Fruit fly (Drosophila melanogaster) whole organism, prepupa: Measurements from ENCODE around the gene pod1.

Source experiments
- CG10669 ChIP-seq: fragments of 200-800 bp; sonication (Bioruptor generic); optimal IDR thresholded peaks from 3 replicates; lab custom pipeline; 2018; ENCODE audit warnings: missing biosample characterization, mild to moderate bottlenecking, missing genetic modification characterization, moderate library complexity
- CG11762 ChIP-seq: fragments of 200-800 bp; sonication (Bioruptor generic); optimal IDR thresholded peaks from 3 replicates; lab custom pipeline; 2016; ENCODE audit warnings: missing biosample characterization, missing genetic modification characterization; ENCODE audit not compliant: insufficient read depth
- CG11902 ChIP-seq: fragments of 200-800 bp; sonication (Bioruptor generic); optimal IDR thresholded peaks from 3 replicates; lab custom pipeline; 2016; ENCODE audit warnings: missing biosample characterization, missing genetic modification characterization
- CG15336 ChIP-seq: fragments of 200-800 bp; sonication (Bioruptor generic); IDR thresholded peaks from 2 replicates; pipeline ENCODE4 v1.3.6; 2022; ENCODE audit warnings: missing biosample characterization, missing genetic modification characterization
- CG1621 ChIP-seq: fragments of 200-800 bp; sonication (Bioruptor generic); optimal IDR thresholded peaks from 3 replicates; lab custom pipeline; 2018; ENCODE audit warnings: missing biosample characterization, mild to moderate bottlenecking, missing genetic modification characterization
- CG16779 ChIP-seq: fragments of 200-800 bp; sonication (Bioruptor generic); optimal IDR thresholded peaks from 3 replicates; lab custom pipeline; 2017; ENCODE audit warnings: missing biosample characterization, mild to moderate bottlenecking, missing genetic modification characterization
- CG3032 ChIP-seq: fragments of 200-800 bp; optimal IDR thresholded peaks from 2 replicates; lab custom pipeline; 2019; ENCODE audit warnings: missing biosample characterization, mild to moderate bottlenecking, missing genetic modification characterization, moderate library complexity
- CG31627 ChIP-seq: fragments of 200-800 bp; sonication (Bioruptor generic); optimal IDR thresholded peaks from 3 replicates; lab custom pipeline; 2016; ENCODE audit warnings: missing biosample characterization, missing genetic modification characterization
- CG32006 ChIP-seq: fragments of 200-800 bp; sonication (Bioruptor generic); optimal IDR thresholded peaks from 3 replicates; lab custom pipeline; 2017; ENCODE audit warnings: missing biosample characterization, mild to moderate bottlenecking, missing genetic modification characterization
- CG34406 ChIP-seq: fragments of 200-800 bp; sonication (Bioruptor generic); optimal IDR thresholded peaks from 3 replicates; lab custom pipeline; 2016; ENCODE audit warnings: missing biosample characterization, missing genetic modification characterization
- CG4318 ChIP-seq: fragments of 200-800 bp; sonication (Bioruptor generic); optimal IDR thresholded peaks from 3 replicates; lab custom pipeline; 2017; ENCODE audit warnings: missing biosample characterization, mild to moderate bottlenecking, missing genetic modification characterization
- CG6163 ChIP-seq: fragments of 200-800 bp; sonication (Bioruptor generic); IDR thresholded peaks from 3 replicates; pipeline ENCODE4 v1.3.6; 2022; ENCODE audit warnings: missing biosample characterization, missing genetic modification characterization
- CG6276 ChIP-seq: fragments of 200-800 bp; sonication (Bioruptor generic); optimal IDR thresholded peaks from 2 replicates; lab custom pipeline; 2017; ENCODE audit warnings: missing biosample characterization, mild to moderate bottlenecking, missing genetic modification characterization
- CG6792 ChIP-seq: fragments of 200-800 bp; sonication (Bioruptor generic); optimal IDR thresholded peaks from 3 replicates; lab custom pipeline; 2016; ENCODE audit warnings: missing biosample characterization, missing genetic modification characterization
- CG6808 ChIP-seq: fragments of 200-800 bp; sonication (Bioruptor generic); optimal IDR thresholded peaks from 3 replicates; lab custom pipeline; 2017; ENCODE audit warnings: missing biosample characterization, missing genetic modification characterization, mild to moderate bottlenecking, moderate library complexity, missing genetic modification reagents
- CG7368 ChIP-seq: fragments of 200-800 bp; sonication (Bioruptor generic); optimal IDR thresholded peaks from 3 replicates; lab custom pipeline; 2016; ENCODE audit warnings: missing biosample characterization, missing genetic modification characterization
- CG8119 ChIP-seq: fragments of 200-800 bp; sonication (Bioruptor generic); IDR thresholded peaks from 3 replicates; pipeline ENCODE4 v1.3.6; 2022; ENCODE audit warnings: missing biosample characterization, missing genetic modification characterization
- CG8319 ChIP-seq: fragments of 200-800 bp; sonication (Bioruptor generic); optimal IDR thresholded peaks from 3 replicates; lab custom pipeline; 2016; ENCODE audit warnings: missing biosample characterization, missing genetic modification characterization
- CG9139 ChIP-seq: fragments of 200-800 bp; sonication (Bioruptor generic); optimal IDR thresholded peaks from 3 replicates; lab custom pipeline; 2017; ENCODE audit warnings: missing biosample characterization, mild to moderate bottlenecking, missing genetic modification characterization
- Eip75B ChIP-seq: fragments of 200-800 bp; sonication (Bioruptor generic); optimal IDR thresholded peaks from 3 replicates; lab custom pipeline; 2016; ENCODE audit warnings: missing biosample characterization, missing genetic modification characterization
- Eip78C ChIP-seq: fragments of 200-800 bp; sonication (Bioruptor generic); peaks from one replicate; lab custom pipeline; 2016; ENCODE audit warnings: missing biosample characterization, missing genetic modification characterization
- Eip93F ChIP-seq: fragments of 200-800 bp; sonication (Bioruptor generic); optimal IDR thresholded peaks from 2 replicates; lab custom pipeline; 2016; ENCODE audit warnings: missing biosample characterization, mild to moderate bottlenecking, missing genetic modification characterization
- Ets21C ChIP-seq: fragments of 200-800 bp; sonication (Bioruptor generic); optimal IDR thresholded peaks from 3 replicates; lab custom pipeline; 2016; ENCODE audit warnings: missing biosample characterization, missing genetic modification characterization
- Gug ChIP-seq: fragments of 200-800 bp; sonication (Bioruptor generic); IDR thresholded peaks from 2 replicates; pipeline ENCODE4 v1.3.6; 2022; ENCODE audit warnings: missing biosample characterization, missing genetic modification characterization
- Hr38 ChIP-seq: sonication (Bioruptor generic); optimal IDR thresholded peaks from 2 replicates; lab custom pipeline; 2016; ENCODE audit warnings: missing biosample characterization, missing genetic modification characterization
- Hr39 ChIP-seq: fragments of 200-800 bp; sonication (Bioruptor generic); optimal IDR thresholded peaks from 2 replicates; lab custom pipeline; 2016; ENCODE audit warnings: missing biosample characterization, missing genetic modification characterization
- Hr4 ChIP-seq: fragments of 200-800 bp; sonication (Bioruptor generic); optimal IDR thresholded peaks from 3 replicates; lab custom pipeline; 2016; ENCODE audit warnings: missing biosample characterization, missing genetic modification characterization
- Lpt ChIP-seq: fragments of 200-800 bp; sonication (Bioruptor generic); optimal IDR thresholded peaks from 3 replicates; lab custom pipeline; 2016; ENCODE audit warnings: missing biosample characterization, missing genetic modification characterization
- Met ChIP-seq: fragments of 200-800 bp; sonication (Bioruptor generic); optimal IDR thresholded peaks from 3 replicates; lab custom pipeline; 2016; ENCODE audit warnings: missing biosample characterization, missing genetic modification characterization
- OdsH ChIP-seq: fragments of 200-800 bp; sonication (Bioruptor generic); optimal IDR thresholded peaks from 3 replicates; lab custom pipeline; 2016; ENCODE audit warnings: missing biosample characterization, missing genetic modification characterization
- Smox ChIP-seq: fragments of 200-800 bp; sonication (Bioruptor generic); optimal IDR thresholded peaks from 3 replicates; lab custom pipeline; 2016; ENCODE audit warnings: missing biosample characterization, missing genetic modification characterization
- Sox102F ChIP-seq: fragments of 200-800 bp; sonication (Bioruptor generic); optimal IDR thresholded peaks from 2 replicates; lab custom pipeline; 2016; ENCODE audit warnings: missing biosample characterization, mild to moderate bottlenecking, missing genetic modification characterization
- Sox15 ChIP-seq: fragments of 200-800 bp; sonication (Bioruptor generic); optimal IDR thresholded peaks from 3 replicates; lab custom pipeline; 2016; ENCODE audit warnings: missing biosample characterization, missing genetic modification characterization
- achi ChIP-seq: fragments of 200-800 bp; sonication (Bioruptor generic); optimal IDR thresholded peaks from 3 replicates; lab custom pipeline; 2016; ENCODE audit warnings: missing biosample characterization, missing genetic modification characterization
- acj6 ChIP-seq: fragments of 200-800 bp; sonication (Bioruptor generic); optimal IDR thresholded peaks from 3 replicates; lab custom pipeline; 2016; ENCODE audit warnings: missing biosample characterization, missing genetic modification characterization
- cyc ChIP-seq: fragments of 200-800 bp; sonication (Bioruptor generic); optimal IDR thresholded peaks from 3 replicates; lab custom pipeline; 2016; ENCODE audit warnings: missing biosample characterization, missing genetic modification characterization
- dac ChIP-seq: fragments of 200-800 bp; sonication (Bioruptor generic); optimal IDR thresholded peaks from 2 replicates; lab custom pipeline; 2017; ENCODE audit warnings: missing biosample characterization, mild to moderate bottlenecking, missing genetic modification characterization
- dsx ChIP-seq: fragments of 200-800 bp; optimal IDR thresholded peaks from 3 replicates; lab custom pipeline; 2019; ENCODE audit warnings: missing biosample characterization, mild to moderate bottlenecking, missing genetic modification characterization, moderate library complexity; ENCODE audit not compliant: poor library complexity, severe bottlenecking
- eg ChIP-seq: fragments of 200-800 bp; sonication (Bioruptor generic); IDR thresholded peaks from 3 replicates; pipeline ENCODE4 v1.3.6; 2022; ENCODE audit warnings: missing biosample characterization, missing genetic modification characterization
- esn ChIP-seq: fragments of 200-800 bp; sonication (Bioruptor generic); optimal IDR thresholded peaks from 2 replicates; lab custom pipeline; 2016; ENCODE audit warnings: missing biosample characterization, mild to moderate bottlenecking, missing genetic modification characterization, moderate library complexity
- fd59A ChIP-seq: fragments of 200-800 bp; sonication (Bioruptor generic); optimal IDR thresholded peaks from 2 replicates; lab custom pipeline; 2017; ENCODE audit warnings: missing biosample characterization, mild to moderate bottlenecking, missing genetic modification characterization, missing genetic modification reagents
- fd85E ChIP-seq: fragments of 200-800 bp; sonication (Bioruptor generic); optimal IDR thresholded peaks from 3 replicates; lab custom pipeline; 2016; ENCODE audit warnings: missing biosample characterization, missing genetic modification characterization
- fkh ChIP-seq: fragments of 200-800 bp; sonication (Bioruptor generic); optimal IDR thresholded peaks from 3 replicates; lab custom pipeline; 2017; ENCODE audit warnings: missing biosample characterization, mild to moderate bottlenecking, missing genetic modification characterization, moderate library complexity
- lz ChIP-seq: fragments of 200-800 bp; sonication (Bioruptor generic); optimal IDR thresholded peaks from 3 replicates; lab custom pipeline; 2016; ENCODE audit warnings: missing biosample characterization, missing genetic modification characterization
- net ChIP-seq: fragments of 200-800 bp; sonication (Bioruptor generic); optimal IDR thresholded peaks from 3 replicates; lab custom pipeline; 2016; ENCODE audit warnings: missing biosample characterization, missing genetic modification characterization
- salr ChIP-seq, 2 experiments: fragments of 200-800 bp; sonication (Bioruptor generic); optimal IDR thresholded peaks; 3 replicates each; lab custom pipeline; 2016 to 2018; ENCODE audit warnings: missing biosample characterization in 2 of 2, missing genetic modification characterization in 2 of 2, mild to moderate bottlenecking in 1 of 2
- spab ChIP-seq: fragments of 200-800 bp; sonication (Bioruptor generic); optimal IDR thresholded peaks from 2 replicates; lab custom pipeline; 2017; ENCODE audit warnings: missing biosample characterization, mild to moderate bottlenecking, missing genetic modification characterization, missing genetic modification reagents
- ss ChIP-seq, 2 experiments: fragments of 200-800 bp; sonication (Bioruptor generic); optimal IDR thresholded peaks; 2 replicates in 1 of 2; 3 replicates in 1 of 2; lab custom pipeline; 2017 to 2018; ENCODE audit warnings: mild to moderate bottlenecking in 2 of 2, missing biosample characterization in 2 of 2, missing genetic modification characterization in 2 of 2, moderate library complexity in 1 of 2
- svp ChIP-seq: fragments of 200-800 bp; sonication (Bioruptor generic); peaks from one replicate; lab custom pipeline; 2016; ENCODE audit warnings: missing biosample characterization, missing genetic modification characterization
- topi ChIP-seq: fragments of 200-800 bp; sonication (Bioruptor generic); optimal IDR thresholded peaks from 3 replicates; lab custom pipeline; 2016; ENCODE audit warnings: missing biosample characterization, missing genetic modification characterization

pod1 gene

DNA sequence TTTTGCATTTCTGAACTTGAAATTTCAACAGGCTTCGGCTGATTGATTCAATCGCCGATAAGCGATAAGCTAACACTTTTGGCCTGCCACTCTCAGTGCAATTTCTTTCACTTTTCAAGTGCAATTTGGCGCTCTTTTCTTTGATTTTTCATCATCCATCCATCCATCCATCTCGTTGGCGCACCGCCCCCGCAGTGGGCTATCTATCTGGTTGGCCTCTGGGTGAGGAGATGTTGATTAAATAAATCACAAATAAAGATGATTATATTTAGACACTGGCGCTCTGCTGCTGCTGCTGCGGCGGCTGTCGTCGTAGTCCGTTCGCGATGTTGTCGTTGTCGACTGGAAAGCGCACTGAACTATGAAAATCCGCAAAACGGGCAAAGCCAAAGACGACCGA, 12.5 kb upstream of the pod1 start:
- TF ChIP-seq svp (GFP tag; lab: Kevin White, UChicago) (peak; percentile 97), Eip78C (GFP tag; lab: Kevin White, UChicago) (peak; percentile 37), CG6808 (no peak)

DNA sequence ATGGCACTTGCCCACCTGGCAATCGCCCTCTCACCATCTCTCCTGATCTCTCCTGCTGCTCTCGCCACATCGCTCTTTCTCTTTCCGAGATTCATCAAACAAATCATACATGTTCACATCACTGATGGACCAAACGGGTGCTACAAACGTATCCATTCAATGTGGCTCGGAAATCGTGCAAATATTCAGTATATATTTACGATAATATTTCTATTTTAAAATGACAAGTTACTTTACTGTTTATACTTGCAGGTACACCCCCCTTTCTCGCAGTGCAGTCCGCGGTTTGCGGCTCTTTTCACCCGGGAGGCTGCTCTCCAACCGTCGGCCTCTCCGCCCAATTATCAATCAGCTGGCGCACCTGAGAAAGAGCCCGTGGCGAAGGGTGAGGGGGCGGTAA, 12.0 kb upstream of the pod1 start:
- TF ChIP-seq cyc (GFP tag; lab: Kevin White, UChicago): peak; percentile 75
- TF ChIP-seq salr (GFP tag; optimal IDR thresholded peaks at IDR 0.05; lab: Kevin White, UChicago): peak in 1 of 2 experiments; percentile 49
- peak; percentile 90 for TF ChIP-seq CG6163 (GFP tag; lab: Robert Waterston, UW)
- TF ChIP-seq topi (GFP tag; lab: Kevin White, UChicago): peak; percentile 77
- TF ChIP-seq Hr4 (GFP tag; lab: Kevin White, UChicago): peak; percentile 88
- no peak for TF ChIP-seq ss (GFP tag; optimal IDR thresholded peaks at IDR 0.05; lab: Kevin White, UChicago)
- peak; percentile 87 for TF ChIP-seq dac (GFP tag; lab: Kevin White, UChicago)
- no peak for TF ChIP-seq Hr38 (GFP tag; lab: Kevin White, UChicago)
- TF ChIP-seq CG6276: peak; percentile 84
- peak; percentile 93 for TF ChIP-seq eg
- TF ChIP-seq Sox15 (GFP tag; lab: Kevin White, UChicago): peak; percentile 38
- TF ChIP-seq Hr39: no peak
- TF ChIP-seq CG6792 (GFP tag; lab: Kevin White, UChicago): peak; percentile 64
- TF ChIP-seq acj6 (GFP tag; lab: Kevin White, UChicago): peak; percentile 67
- peak; percentile 69 for TF ChIP-seq lz (GFP tag; lab: Kevin White, UChicago)
- TF ChIP-seq Sox102F (GFP tag; lab: Kevin White, UChicago): peak; percentile 78
- TF ChIP-seq achi (GFP tag; lab: Kevin White, UChicago): peak; percentile 74
- peak; percentile 47 for TF ChIP-seq CG16779 (tag; lab: Kevin White, UChicago)
- peak; percentile 74 for TF ChIP-seq Gug (GFP tag; lab: Robert Waterston, UW)
- peak; percentile 31 for TF ChIP-seq CG1621 (tag; lab: Kevin White, UChicago)
- TF ChIP-seq CG7368 (GFP tag; lab: Kevin White, UChicago): peak; percentile 48
- no peak for TF ChIP-seq CG4318 (GFP tag; lab: Kevin White, UChicago)
- no peak for TF ChIP-seq dsx
- peak; percentile 70 for TF ChIP-seq net (GFP tag; lab: Kevin White, UChicago)
- peak; percentile 69 for TF ChIP-seq Lpt (GFP tag; lab: Kevin White, UChicago)
- peak; percentile 65 for TF ChIP-seq CG34406
- TF ChIP-seq esn (GFP tag; lab: Kevin White, UChicago): peak; percentile 77
- TF ChIP-seq CG3032 (tag; lab: Kevin White, UChicago): peak; percentile 8
- peak; percentile 41 for TF ChIP-seq Ets21C (GFP tag; lab: Kevin White, UChicago)
- peak; percentile 35 for TF ChIP-seq CG8319 (GFP tag; lab: Kevin White, UChicago)
- peak; percentile 64 for TF ChIP-seq Eip75B (GFP tag; lab: Kevin White, UChicago)
- peak; percentile 91 for TF ChIP-seq CG32006 (GFP tag; lab: Kevin White, UChicago)
- no peak for TF ChIP-seq Met (GFP tag; lab: Kevin White, UChicago)
- TF ChIP-seq fd85E (GFP tag; lab: Kevin White, UChicago): no peak
- peak; percentile 33 for TF ChIP-seq CG11902 (GFP tag; lab: Kevin White, UChicago)
- TF ChIP-seq CG15336 (GFP tag; lab: Robert Waterston, UW): peak; percentile 93
- TF ChIP-seq OdsH: peak; percentile 75
- no peak for TF ChIP-seq spab (GFP tag; lab: Kevin White, UChicago)
- TF ChIP-seq Eip93F (GFP tag; lab: Kevin White, UChicago): peak; percentile 73
- peak; percentile 92 for TF ChIP-seq Eip78C (GFP tag; lab: Kevin White, UChicago)
- TF ChIP-seq CG9139 (GFP tag; lab: Kevin White, UChicago): no peak
- no peak for TF ChIP-seq fkh (GFP tag; lab: Kevin White, UChicago)
- peak; percentile 92 for TF ChIP-seq CG8119 (GFP tag; lab: Robert Waterston, UW)
- TF ChIP-seq svp (GFP tag; lab: Kevin White, UChicago): peak; percentile 68
- peak; percentile 49 for TF ChIP-seq CG11762 (GFP tag; lab: Kevin White, UChicago)
- TF ChIP-seq CG10669 (GFP tag; lab: Kevin White, UChicago): no peak
- TF ChIP-seq CG31627: peak; percentile 71
- TF ChIP-seq fd59A: no peak
- TF ChIP-seq Smox (GFP tag; lab: Kevin White, UChicago): no peak
